Worm (Caenorhabditis elegans) whole organism, midembryonic: Measurements from ENCODE around the gene F08D12.7.

ENCODE experiments used
- T22C8.4 ChIP-seq: fragments of 200-800 bp; sonication (Bioruptor generic); IDR thresholded peaks from 2 replicates; pipeline ENCODE4 v1.3.6; 2022; ENCODE audit warnings: missing genetic modification characterization, missing compliant biosample characterization
- cog-1 ChIP-seq: sonication (generic microtip); optimal IDR thresholded peaks from 2 replicates; lab custom pipeline; 2016; ENCODE audit warnings: missing genetic modification characterization, missing compliant biosample characterization
- flt-1 ChIP-seq: fragments of 200-800 bp; sonication (Bioruptor generic); IDR thresholded peaks from 2 replicates; pipeline ENCODE4 v1.3.6; 2022; ENCODE audit warnings: missing genetic modification characterization, missing compliant biosample characterization
- klf-2 ChIP-seq: fragments of 200-800 bp; sonication (Bioruptor generic); conservative IDR thresholded peaks from 2 replicates; pipeline ENCODE4 v1.3.6; 2022; ENCODE audit warnings: missing genetic modification reagents, missing genetic modification characterization, missing compliant biosample characterization
- med-1 ChIP-seq: sonication (generic microtip); optimal IDR thresholded peaks from 2 replicates; lab custom pipeline; 2017; ENCODE audit warnings: missing genetic modification characterization, mild to moderate bottlenecking, missing compliant biosample characterization, antibody characterized with exemption, missing genetic modification reagents; ENCODE audit not compliant: insufficient read depth
- ref-1 ChIP-seq: fragments of 200-800 bp; sonication (Bioruptor generic); conservative IDR thresholded peaks from 2 replicates; pipeline ENCODE4 v1.3.6; 2022; ENCODE audit warnings: missing genetic modification reagents, missing genetic modification characterization, missing compliant biosample characterization
- tab-1 ChIP-seq: fragments of 200-800 bp; sonication (Bioruptor generic); IDR thresholded peaks from 2 replicates; pipeline ENCODE4 v1.3.6; 2022; ENCODE audit warnings: missing genetic modification characterization, missing compliant biosample characterization
- ztf-23 ChIP-seq: fragments of 200-800 bp; sonication (Bioruptor generic); IDR thresholded peaks from 2 replicates; pipeline ENCODE4 v1.3.6; 2022; ENCODE audit warnings: missing genetic modification reagents, missing genetic modification characterization, missing compliant biosample characterization
- ztf-29 ChIP-seq: fragments of 200-800 bp; sonication (Bioruptor generic); IDR thresholded peaks from 2 replicates; pipeline ENCODE4 v1.3.6; 2022; ENCODE audit warnings: missing genetic modification reagents, missing genetic modification characterization, missing compliant biosample characterization

F08D12.7 gene

ce11 chrII:2769021-2769420 lies at the start of gene F08D12.7:
Gene F08D12.7, minus strand, starts transcription at chrII:2769121.
- TF ChIP-seq ztf-23 (GFP tag; lab: Robert Waterston, UW) (no peak), klf-2 (GFP tag; lab: Robert Waterston, UW) (no peak), ztf-29 (GFP tag; lab: Robert Waterston, UW) (no peak), tab-1 (GFP tag; lab: Robert Waterston, UW) (no peak), med-1 (GFP tag; lab: Kevin White, UChicago) (no peak), ref-1 (no peak), T22C8.4 (GFP tag; lab: Robert Waterston, UW) (no peak)

ce11 chrII:2816676-2817075 lies 47.8 kb upstream of the F08D12.7 start, which contains the start of gene set-13:
Gene set-13, plus strand, starts transcription at chrII:2816976.
- TF ChIP-seq klf-2 (GFP tag; lab: Robert Waterston, UW) (no peak), cog-1 (no peak), ztf-29 (GFP tag; lab: Robert Waterston, UW) (no peak), ref-1 (no peak), ztf-23 (GFP tag; lab: Robert Waterston, UW) (no peak), tab-1 (GFP tag; lab: Robert Waterston, UW) (no peak), flt-1 (GFP tag; lab: Robert Waterston, UW) (no peak), T22C8.4 (GFP tag; lab: Robert Waterston, UW) (no peak), med-1 (GFP tag; lab: Kevin White, UChicago) (no peak)

ce11 chrII:2815444-2815843 lies 46.5 kb upstream of the F08D12.7 start, which contains the start of gene K12H6.2:
Gene K12H6.2, minus strand, starts transcription at chrII:2815544.
- TF ChIP-seq flt-1 (GFP tag; lab: Robert Waterston, UW) (no peak), med-1 (GFP tag; lab: Kevin White, UChicago) (no peak), klf-2 (GFP tag; lab: Robert Waterston, UW) (no peak), ztf-29 (GFP tag; lab: Robert Waterston, UW) (no peak), tab-1 (GFP tag; lab: Robert Waterston, UW) (no peak), T22C8.4 (GFP tag; lab: Robert Waterston, UW) (no peak)

- no peak for TF ChIP-seq ztf-29 (GFP tag; lab: Robert Waterston, UW)
- TF ChIP-seq flt-1 (GFP tag; lab: Robert Waterston, UW), result no peak
- TF ChIP-seq cog-1, result no peak
- no peak for TF ChIP-seq ztf-23 (GFP tag; lab: Robert Waterston, UW)
- TF ChIP-seq T22C8.4 (GFP tag; lab: Robert Waterston, UW), result no peak
- TF ChIP-seq tab-1 (GFP tag; lab: Robert Waterston, UW), result no peak
- no peak for TF ChIP-seq med-1 (GFP tag; lab: Kevin White, UChicago)
- no peak for TF ChIP-seq klf-2 (GFP tag; lab: Robert Waterston, UW)
- TF ChIP-seq ref-1, result no peak
These were observed 46.1 kb upstream of the F08D12.7 start for ce11 chrII:2815017-2815416.

ce11 chrII:2807674-2808206 lies 38.8 kb upstream of the F08D12.7 start, which contains the start of gene K12H6.12:
Gene K12H6.12, plus strand, starts transcription at chrII:2808156.
- no peak for TF ChIP-seq cog-1

- no peak for TF ChIP-seq ref-1
- TF ChIP-seq klf-2 (GFP tag; lab: Robert Waterston, UW), result no peak
- no peak for TF ChIP-seq T22C8.4 (GFP tag; lab: Robert Waterston, UW)
- TF ChIP-seq med-1 (GFP tag; lab: Kevin White, UChicago), result no peak
- no peak for TF ChIP-seq ztf-29 (GFP tag; lab: Robert Waterston, UW)
- TF ChIP-seq tab-1 (GFP tag; lab: Robert Waterston, UW), result no peak
- no peak for TF ChIP-seq flt-1 (GFP tag; lab: Robert Waterston, UW)
- no peak for TF ChIP-seq ztf-23 (GFP tag; lab: Robert Waterston, UW)
- no peak for TF ChIP-seq cog-1
These were observed 36.6 kb upstream of the F08D12.7 start for ce11 chrII:2805566-2805965.

ce11 chrII:2804949-2805348 lies 36.0 kb upstream of the F08D12.7 start:
- no peak for TF ChIP-seq cog-1
- no peak for TF ChIP-seq ztf-29 (GFP tag; lab: Robert Waterston, UW)
- TF ChIP-seq tab-1 (GFP tag; lab: Robert Waterston, UW), result no peak
- no peak for TF ChIP-seq ztf-23 (GFP tag; lab: Robert Waterston, UW)
- no peak for TF ChIP-seq T22C8.4 (GFP tag; lab: Robert Waterston, UW)
- TF ChIP-seq flt-1 (GFP tag; lab: Robert Waterston, UW), result no peak
- no peak for TF ChIP-seq ref-1
- TF ChIP-seq med-1 (GFP tag; lab: Kevin White, UChicago), result no peak
- no peak for TF ChIP-seq klf-2 (GFP tag; lab: Robert Waterston, UW)

ce11 chrII:2804245-2804644 lies 35.3 kb upstream of the F08D12.7 start:
- TF ChIP-seq flt-1 (GFP tag; lab: Robert Waterston, UW), result no peak
- no peak for TF ChIP-seq ref-1

ce11 chrII:2802804-2803586 lies 34.1 kb upstream of the F08D12.7 start:
- no peak for TF ChIP-seq ztf-23 (GFP tag; lab: Robert Waterston, UW)
- no peak for TF ChIP-seq flt-1 (GFP tag; lab: Robert Waterston, UW)
- TF ChIP-seq ref-1, result no peak
- TF ChIP-seq cog-1, result no peak
- TF ChIP-seq T22C8.4 (GFP tag; lab: Robert Waterston, UW), result no peak
- TF ChIP-seq klf-2 (GFP tag; lab: Robert Waterston, UW), result no peak
- no peak for TF ChIP-seq ztf-29 (GFP tag; lab: Robert Waterston, UW)
- no peak for TF ChIP-seq med-1 (GFP tag; lab: Kevin White, UChicago)
- no peak for TF ChIP-seq tab-1 (GFP tag; lab: Robert Waterston, UW)
